Worm (Caenorhabditis elegans) whole organism, mixed stage, embryonic: ENCODE measurements around the gene acdh-6.
A peak's percentile ranks its signal among the peaks of the same experiment; 100 is the strongest.

Source experiments
- elt-3 ChIP-seq: fragments of 150-350 bp; optimal IDR thresholded peaks from 2 replicates; lab custom pipeline; 2014; ENCODE audit warnings: missing biosample characterization, missing genetic modification characterization
- ham-2 ChIP-seq: fragments of 200-800 bp; sonication (Bioruptor generic); optimal IDR thresholded peaks from 2 replicates; lab custom pipeline; 2018; ENCODE audit warnings: mild to moderate bottlenecking, missing genetic modification characterization, missing compliant biosample characterization
- lsy-2 ChIP-seq: fragments of 150-350 bp; optimal IDR thresholded peaks from 2 replicates; lab custom pipeline; 2014; ENCODE audit warnings: missing biosample characterization, missing genetic modification characterization
- nhr-28 ChIP-seq: fragments of 150-350 bp; optimal IDR thresholded peaks from 2 replicates; lab custom pipeline; 2014; ENCODE audit warnings: missing biosample characterization, missing genetic modification characterization
- snpc-4 ChIP-seq: fragments of 150-350 bp; optimal IDR thresholded peaks from 2 replicates; lab custom pipeline; 2014; ENCODE audit warnings: missing biosample characterization, missing genetic modification characterization
- unc-62 ChIP-seq: fragments of 150-350 bp; optimal IDR thresholded peaks from 2 replicates; lab custom pipeline; 2014; ENCODE audit warnings: missing biosample characterization, missing genetic modification reagents, missing genetic modification characterization

DNA sequence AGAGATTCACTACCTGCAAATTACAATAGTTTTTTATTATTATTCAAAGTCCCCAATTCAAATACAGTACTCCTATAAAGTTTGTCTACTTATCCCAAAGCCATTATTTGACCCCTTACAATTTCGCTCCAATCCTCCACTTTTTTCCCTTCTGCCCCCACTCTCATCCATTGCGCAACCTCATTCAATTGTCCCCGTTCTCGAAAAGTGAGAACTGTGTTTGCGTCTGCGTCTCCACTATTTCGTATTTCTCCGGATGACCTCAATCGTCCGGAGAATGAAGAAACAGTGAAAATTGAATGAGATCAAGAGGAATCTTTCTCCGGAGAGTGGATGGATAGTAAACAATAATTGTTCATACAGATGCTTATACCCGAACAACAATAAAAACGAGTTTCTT, 35.8 kb downstream of the acdh-6 start:
- TF ChIP-seq unc-62 (GFP tag; lab: Kevin White, UChicago) (no peak), snpc-4 (no peak), nhr-28 (no peak), ham-2 (GFP tag; lab: Kevin White, UChicago) (peak; percentile 73), lsy-2 (no peak), elt-3 (tag; lab: Kevin White, UChicago) (no peak)
